Worm (Caenorhabditis elegans): ENCODE results near the gene B0244.17.

The B0244.17 gene

DNA sequence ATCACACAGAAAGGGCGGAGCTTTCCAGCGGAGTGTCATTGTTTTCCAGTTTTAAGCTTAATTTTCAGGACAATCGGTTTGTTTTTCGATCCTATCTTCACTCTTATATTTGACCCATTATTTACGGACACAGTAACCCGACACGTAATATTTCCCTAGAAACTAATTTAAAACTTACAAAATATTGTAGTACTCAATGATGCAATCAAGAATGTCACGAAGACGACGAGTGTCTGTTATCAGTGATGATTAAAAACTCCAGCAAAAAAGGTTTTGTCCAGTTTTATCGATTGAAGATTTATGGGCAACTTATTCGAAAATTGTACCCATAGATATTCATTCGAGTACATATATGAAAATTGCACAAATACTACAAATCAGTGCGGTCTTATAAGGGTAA is at the start of gene B0244.17:
TSS of gene B0244.17 (plus strand) at position 301 of the 400 bp plus-strand sequence.
- TF ChIP-seq aly-1 (tag; optimal IDR thresholded peaks at IDR 0.05) (no peak), hmbx-1 (tag; optimal IDR thresholded peaks at IDR 0.05) (no peak), tra-4 (tag; optimal IDR thresholded peaks at IDR 0.05) (no peak)

DNA sequence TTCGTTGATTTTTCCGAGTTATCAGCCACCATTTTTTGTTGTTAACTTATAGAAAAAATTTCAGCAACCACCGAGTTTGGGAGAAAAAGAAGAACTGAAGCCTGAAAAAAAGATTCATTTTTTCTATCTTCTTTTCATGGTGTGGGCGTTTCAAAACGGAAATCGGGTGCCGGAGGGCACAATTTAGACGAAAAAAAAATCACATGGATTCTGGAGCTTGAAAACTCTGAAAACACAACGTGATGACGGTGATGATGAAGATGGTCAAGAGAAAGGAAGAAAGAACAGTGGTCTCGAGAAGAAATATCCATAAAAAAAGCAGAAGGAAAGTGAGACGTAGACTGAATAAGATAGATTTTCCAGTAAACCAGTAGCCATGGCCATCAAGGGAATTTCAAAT is 49.0 kb upstream of the B0244.17 start, which contains the start of gene rcan-1:
TSS of gene rcan-1 (minus strand) at position 101 of the 400 bp plus-strand sequence.
- TF ChIP-seq ceh-36 (tag; optimal IDR thresholded peaks at IDR 0.05) (no peak), sea-1 (GFP tag; conservative IDR thresholded peaks at IDR 0.05) (no peak), hmbx-1 (tag; optimal IDR thresholded peaks at IDR 0.05) (no peak)

DNA sequence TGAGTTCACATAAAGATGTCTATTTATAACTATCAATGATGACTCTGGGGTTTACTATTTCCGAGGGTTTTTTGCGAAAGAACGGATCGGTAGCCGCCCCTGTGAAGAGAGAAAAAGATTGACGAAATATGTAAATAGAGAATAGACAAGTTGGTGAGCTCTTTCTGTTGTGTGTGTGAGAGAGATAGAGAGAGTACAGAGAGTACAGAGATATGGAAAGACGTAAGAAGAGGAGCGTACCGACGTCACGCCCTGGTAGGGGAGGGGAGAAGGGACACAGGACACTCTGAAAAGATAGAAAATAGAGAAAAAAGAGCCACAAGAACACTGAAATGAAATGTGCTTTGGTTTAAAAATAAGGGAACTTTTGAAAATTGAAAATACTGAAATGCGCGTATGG is 44.8 kb upstream of the B0244.17 start:
- TF ChIP-seq pes-1 (GFP tag; IDR thresholded peaks at IDR 0.05) = no peak
- no peak for TF ChIP-seq hnd-1 (tag; optimal IDR thresholded peaks at IDR 0.05)
- TF ChIP-seq hmg-4 (GFP tag; optimal IDR thresholded peaks at IDR 0.05) = peak; percentile 1

DNA sequence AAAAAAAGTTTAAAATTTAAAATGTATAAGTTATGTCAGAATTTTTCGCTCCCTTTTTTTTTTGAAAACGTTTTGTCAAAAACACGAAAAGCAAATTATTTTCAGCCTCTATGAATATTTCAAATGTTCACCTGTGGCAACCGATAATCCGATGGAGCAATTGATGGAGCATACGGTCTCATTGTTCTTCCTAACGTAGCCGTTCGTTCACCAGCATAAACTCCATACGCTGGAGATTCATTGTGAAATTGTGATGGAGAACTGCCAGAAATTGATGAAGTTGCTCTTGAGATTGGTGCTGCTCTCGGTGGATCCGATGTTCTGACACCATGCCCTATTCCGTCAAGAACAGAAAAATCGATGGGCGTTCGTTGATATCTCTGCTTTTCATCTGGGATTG is 41.2 kb upstream of the B0244.17 start:
- no peak for TF ChIP-seq hnd-1 (tag; optimal IDR thresholded peaks at IDR 0.05)
- TF ChIP-seq aly-1 (tag; optimal IDR thresholded peaks at IDR 0.05) = no peak
- no peak for TF ChIP-seq ceh-13 (GFP tag; optimal IDR thresholded peaks at IDR 0.05)
- no peak for TF ChIP-seq hmbx-1 (tag; optimal IDR thresholded peaks at IDR 0.05)
- TF ChIP-seq tra-4 (tag; optimal IDR thresholded peaks at IDR 0.05) = no peak
- TF ChIP-seq scrt-1 (GFP tag; IDR thresholded peaks at IDR 0.05) = no peak
- no peak for TF ChIP-seq F13C5.2 (tag; optimal IDR thresholded peaks at IDR 0.05)
- no peak for TF ChIP-seq hmg-4 (GFP tag; optimal IDR thresholded peaks at IDR 0.05)
- no peak for TF ChIP-seq ets-7 (tag; optimal IDR thresholded peaks at IDR 0.05)
- no peak for TF ChIP-seq tbx-37 (GFP tag; conservative IDR thresholded peaks at IDR 0.05)
- no peak for TF ChIP-seq sea-1 (GFP tag; conservative IDR thresholded peaks at IDR 0.05)
- no peak for TF ChIP-seq B0310.2 (tag; optimal IDR thresholded peaks at IDR 0.05)
- TF ChIP-seq ama-1 (optimal IDR thresholded peaks at IDR 0.05) = no peak
- TF ChIP-seq flt-1 (GFP tag; IDR thresholded peaks at IDR 0.05) = no peak

DNA sequence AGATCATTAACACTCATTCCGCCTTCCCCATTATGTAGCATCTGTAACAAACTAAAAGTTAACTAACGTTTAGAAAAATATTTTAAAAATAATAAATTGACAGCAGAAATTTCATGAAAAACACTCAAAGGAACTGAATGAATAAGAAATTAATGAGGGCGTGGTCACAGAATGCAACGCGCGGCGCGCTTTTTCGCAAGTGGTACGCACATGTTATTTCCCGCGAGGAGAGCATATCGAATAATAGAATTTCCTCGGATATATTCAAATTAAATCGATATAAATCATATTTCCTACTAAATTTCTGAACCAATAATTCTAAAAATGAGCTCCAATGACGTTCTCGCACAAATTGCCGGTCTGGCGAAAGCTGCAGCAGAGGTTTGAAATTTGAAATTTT is 40.3 kb upstream of the B0244.17 start, which contains the start of the genes abi-1 and arle-14:
TSS of gene abi-1 (minus strand) at position 51 of the 400 bp plus-strand sequence.
TSS of gene arle-14 (plus strand) at position 217 of the 400 bp plus-strand sequence.
- TF ChIP-seq scrt-1 (GFP tag; IDR thresholded peaks at IDR 0.05) = no peak
- peak; percentile 61 for TF ChIP-seq F13C5.2 (tag; optimal IDR thresholded peaks at IDR 0.05)

DNA sequence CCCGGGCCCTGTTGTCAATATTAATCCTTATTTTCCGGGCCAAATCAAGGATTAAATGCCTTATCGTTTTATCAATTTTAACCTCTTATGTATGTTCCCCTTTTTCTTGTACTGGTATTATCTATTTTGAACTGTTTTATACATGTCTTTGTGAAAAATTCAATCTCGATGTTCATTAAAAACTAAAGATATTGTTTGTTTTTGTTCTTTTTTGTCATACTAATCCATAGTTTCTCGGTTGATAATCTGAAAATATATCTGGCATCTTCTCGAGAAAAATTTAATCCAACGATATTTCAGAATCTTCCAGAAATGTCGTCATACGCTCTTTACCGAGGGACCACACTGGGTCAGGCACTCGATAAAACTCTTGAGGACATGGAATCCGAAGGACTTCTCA is 39.3 kb upstream of the B0244.17 start, which contains the start of gene B0336.13:
TSS of gene B0336.13 (plus strand) at position 301 of the 400 bp plus-strand sequence.
- TF ChIP-seq ceh-36 (tag; optimal IDR thresholded peaks at IDR 0.05) (peak; percentile 22), pes-1 (GFP tag; IDR thresholded peaks at IDR 0.05) (no peak)

DNA sequence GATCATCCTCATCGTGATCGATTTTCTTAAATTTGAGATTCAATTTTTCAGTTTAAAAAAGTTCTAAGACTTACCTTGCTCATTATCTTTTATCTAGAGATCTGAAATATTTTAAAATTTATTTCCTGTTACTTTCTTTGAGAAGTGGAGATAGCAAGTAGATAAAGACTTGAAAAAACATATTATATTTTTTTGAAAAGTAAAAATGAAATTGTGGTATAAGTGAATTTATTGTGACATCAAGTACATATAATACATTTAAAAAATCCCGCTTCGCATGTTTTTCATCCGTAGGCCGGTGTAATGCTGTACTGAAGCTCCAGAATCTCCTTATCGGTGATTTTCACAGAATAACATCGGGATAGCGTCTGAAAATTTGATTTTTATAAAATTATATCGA is 35.8 kb upstream of the B0244.17 start, which contains the start of gene B0336.7:
TSS of gene B0336.7 (minus strand) at position 101 of the 400 bp plus-strand sequence.
- TF ChIP-seq ceh-36 (tag; optimal IDR thresholded peaks at IDR 0.05) (no peak), pes-1 (GFP tag; IDR thresholded peaks at IDR 0.05) (no peak), aly-1 (tag; optimal IDR thresholded peaks at IDR 0.05) (no peak), hmbx-1 (tag; optimal IDR thresholded peaks at IDR 0.05) (no peak), ceh-13 (GFP tag; optimal IDR thresholded peaks at IDR 0.05) (no peak), hmg-4 (GFP tag; optimal IDR thresholded peaks at IDR 0.05) (no peak), tbx-37 (GFP tag; conservative IDR thresholded peaks at IDR 0.05) (no peak), B0310.2 (tag; optimal IDR thresholded peaks at IDR 0.05) (no peak), sea-1 (GFP tag; conservative IDR thresholded peaks at IDR 0.05) (no peak), tbx-11 (GFP tag; IDR thresholded peaks at IDR 0.05) (no peak), ets-7 (tag; optimal IDR thresholded peaks at IDR 0.05) (no peak), hnd-1 (tag; optimal IDR thresholded peaks at IDR 0.05) (no peak), flt-1 (GFP tag; IDR thresholded peaks at IDR 0.05) (no peak), ama-1 (optimal IDR thresholded peaks at IDR 0.05) (no peak), scrt-1 (GFP tag; IDR thresholded peaks at IDR 0.05) (no peak), tra-4 (tag; optimal IDR thresholded peaks at IDR 0.05) (no peak)

DNA sequence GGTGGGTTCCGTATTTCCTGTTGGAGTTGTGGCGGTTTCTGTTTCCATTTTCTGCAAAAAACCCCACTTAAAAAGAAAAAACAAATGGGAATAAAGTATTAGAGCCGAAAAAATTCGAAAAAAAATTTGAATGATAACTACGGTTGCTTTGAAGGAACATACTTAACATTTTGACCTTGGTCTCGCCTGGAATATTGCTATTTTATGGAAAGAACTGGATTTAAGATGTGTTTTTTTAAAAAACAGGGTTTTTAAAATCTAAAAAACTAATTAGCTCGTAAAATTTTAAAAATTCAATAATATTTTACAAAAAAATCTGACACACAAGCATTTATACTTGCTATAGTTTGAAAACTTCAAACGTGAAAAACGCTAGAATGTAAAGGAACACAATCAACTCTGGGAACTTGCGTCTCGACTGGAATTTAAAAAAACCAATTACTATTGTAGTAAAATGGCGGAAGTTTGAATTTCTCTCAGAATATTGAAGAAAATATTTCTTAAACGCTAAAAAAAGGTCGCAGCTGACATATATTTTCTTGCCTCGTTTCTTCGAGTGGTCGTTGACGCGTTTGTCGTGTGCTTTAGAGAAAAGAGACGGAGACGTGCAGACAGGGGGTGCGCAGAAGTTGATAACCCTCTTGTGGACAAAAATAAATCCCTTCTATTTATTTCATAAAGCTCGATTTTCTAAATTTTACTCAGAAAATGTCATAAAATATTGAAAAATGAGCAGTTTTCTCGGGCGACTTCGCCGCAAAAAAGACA is 34.9 kb upstream of the B0244.17 start, which contains the start of the genes lgg-3 and rgs-5:
TSS of gene lgg-3 (minus strand) at position 51 of the 768 bp plus-strand sequence.
TSS of gene rgs-5 (plus strand) at position 593 of the 768 bp plus-strand sequence.
- TF ChIP-seq scrt-1 (GFP tag; IDR thresholded peaks at IDR 0.05) (no peak), tbx-37 (GFP tag; conservative IDR thresholded peaks at IDR 0.05) (no peak), ceh-36 (tag; optimal IDR thresholded peaks at IDR 0.05) (no peak), pes-1 (GFP tag; IDR thresholded peaks at IDR 0.05) (no peak), sea-1 (GFP tag; conservative IDR thresholded peaks at IDR 0.05) (no peak), hnd-1 (tag; optimal IDR thresholded peaks at IDR 0.05) (no peak), hmbx-1 (tag; optimal IDR thresholded peaks at IDR 0.05) (no peak), ets-7 (tag; optimal IDR thresholded peaks at IDR 0.05) (no peak), B0310.2 (tag; optimal IDR thresholded peaks at IDR 0.05) (no peak), hmg-4 (GFP tag; optimal IDR thresholded peaks at IDR 0.05) (no peak), ceh-13 (GFP tag; optimal IDR thresholded peaks at IDR 0.05) (no peak), ama-1 (optimal IDR thresholded peaks at IDR 0.05) (no peak), tra-4 (tag; optimal IDR thresholded peaks at IDR 0.05) (no peak), tbx-11 (GFP tag; IDR thresholded peaks at IDR 0.05) (no peak)

Data from whole organism, early embryonic.